Worm (Caenorhabditis elegans): ENCODE results near the gene wdr-54.

Gene wdr-54

ce11 chrX:864293-864731 lies 35.6 kb downstream of the wdr-54 start:
- TF ChIP-seq ama-1 (optimal IDR thresholded peaks at IDR 0.05) (no peak), ceh-13 (GFP tag; optimal IDR thresholded peaks at IDR 0.05) (no peak), tra-4 (tag; optimal IDR thresholded peaks at IDR 0.05) (no peak), pes-1 (GFP tag; IDR thresholded peaks at IDR 0.05) (no peak), hmg-4 (GFP tag; optimal IDR thresholded peaks at IDR 0.05) (no peak), scrt-1 (GFP tag; IDR thresholded peaks at IDR 0.05) (no peak), sea-1 (GFP tag; conservative IDR thresholded peaks at IDR 0.05) (no peak), B0310.2 (tag; optimal IDR thresholded peaks at IDR 0.05) (no peak), F13C5.2 (tag; optimal IDR thresholded peaks at IDR 0.05) (no peak), ets-7 (tag; optimal IDR thresholded peaks at IDR 0.05) (no peak), ceh-36 (tag; optimal IDR thresholded peaks at IDR 0.05) (no peak), tbx-37 (GFP tag; conservative IDR thresholded peaks at IDR 0.05) (no peak), hnd-1 (tag; optimal IDR thresholded peaks at IDR 0.05) (no peak)

ce11 chrX:865214-865613 lies 36.5 kb downstream of the wdr-54 start:
- TF ChIP-seq ets-7 (tag; optimal IDR thresholded peaks at IDR 0.05) (no peak), hmbx-1 (tag; optimal IDR thresholded peaks at IDR 0.05) (no peak), pes-1 (GFP tag; IDR thresholded peaks at IDR 0.05) (peak; percentile 62), aly-1 (tag; optimal IDR thresholded peaks at IDR 0.05) (no peak), ceh-36 (tag; optimal IDR thresholded peaks at IDR 0.05) (no peak), tra-4 (tag; optimal IDR thresholded peaks at IDR 0.05) (no peak), B0310.2 (tag; optimal IDR thresholded peaks at IDR 0.05) (no peak), flt-1 (GFP tag; IDR thresholded peaks at IDR 0.05) (no peak)

ce11 chrX:871020-871419 lies 42.3 kb downstream of the wdr-54 start, which contains the start of gene lgl-1:
Gene lgl-1 (minus strand): TSS chrX:871089.
- TF ChIP-seq tbx-11 (GFP tag; IDR thresholded peaks at IDR 0.05) (no peak), aly-1 (tag; optimal IDR thresholded peaks at IDR 0.05) (no peak), hmg-4 (GFP tag; optimal IDR thresholded peaks at IDR 0.05) (peak; percentile 90), hnd-1 (tag; optimal IDR thresholded peaks at IDR 0.05) (no peak), ceh-13 (GFP tag; optimal IDR thresholded peaks at IDR 0.05) (no peak), tra-4 (tag; optimal IDR thresholded peaks at IDR 0.05) (no peak), F13C5.2 (tag; optimal IDR thresholded peaks at IDR 0.05) (peak; percentile 45), scrt-1 (GFP tag; IDR thresholded peaks at IDR 0.05) (0 out of 2 replicates have a peak, but pooled peaks have one; percentile 41), ama-1 (optimal IDR thresholded peaks at IDR 0.05) (no peak), hmbx-1 (tag; optimal IDR thresholded peaks at IDR 0.05) (no peak), pes-1 (GFP tag; IDR thresholded peaks at IDR 0.05) (no peak), ets-7 (tag; optimal IDR thresholded peaks at IDR 0.05) (no peak), flt-1 (GFP tag; IDR thresholded peaks at IDR 0.05) (no peak), sea-1 (GFP tag; conservative IDR thresholded peaks at IDR 0.05) (no peak; the same call in 1 of the 2 replicates), tbx-37 (GFP tag; conservative IDR thresholded peaks at IDR 0.05) (no peak), ceh-36 (tag; optimal IDR thresholded peaks at IDR 0.05) (no peak), B0310.2 (tag; optimal IDR thresholded peaks at IDR 0.05) (no peak)

- TF ChIP-seq aly-1 (tag; optimal IDR thresholded peaks at IDR 0.05) (no peak), tbx-37 (GFP tag; conservative IDR thresholded peaks at IDR 0.05) (no peak), scrt-1 (GFP tag; IDR thresholded peaks at IDR 0.05) (no peak), flt-1 (GFP tag; IDR thresholded peaks at IDR 0.05) (no peak), pes-1 (GFP tag; IDR thresholded peaks at IDR 0.05) (no peak), ceh-36 (tag; optimal IDR thresholded peaks at IDR 0.05) (no peak), hmg-4 (GFP tag; optimal IDR thresholded peaks at IDR 0.05) (no peak), B0310.2 (tag; optimal IDR thresholded peaks at IDR 0.05) (no peak), tra-4 (tag; optimal IDR thresholded peaks at IDR 0.05) (no peak), F13C5.2 (tag; optimal IDR thresholded peaks at IDR 0.05) (no peak), ceh-13 (GFP tag; optimal IDR thresholded peaks at IDR 0.05) (no peak)
Measured at ce11 chrX:871957-872715, 43.4 kb downstream of the wdr-54 start, which contains the start of gene F56F10.1. Gene F56F10.1 (plus strand): TSS chrX:872603.

- TF ChIP-seq scrt-1 (GFP tag; IDR thresholded peaks at IDR 0.05) (no peak), hnd-1 (tag; optimal IDR thresholded peaks at IDR 0.05) (no peak), tbx-11 (GFP tag; IDR thresholded peaks at IDR 0.05) (no peak), ets-7 (tag; optimal IDR thresholded peaks at IDR 0.05) (no peak), ama-1 (optimal IDR thresholded peaks at IDR 0.05) (no peak)
Measured at ce11 chrX:873634-874033, 44.9 kb downstream of the wdr-54 start.

ce11 chrX:876935-877334 lies 48.2 kb downstream of the wdr-54 start, which contains the start of gene ZC13.1:
Gene ZC13.1 (plus strand): TSS chrX:877239.
- TF ChIP-seq F13C5.2 (tag; optimal IDR thresholded peaks at IDR 0.05): peak; percentile 54
- peak; percentile 62 for TF ChIP-seq hmg-4 (GFP tag; optimal IDR thresholded peaks at IDR 0.05)
- no peak for TF ChIP-seq sea-1 (GFP tag; conservative IDR thresholded peaks at IDR 0.05)
- TF ChIP-seq ama-1 (optimal IDR thresholded peaks at IDR 0.05): no peak
- TF ChIP-seq pes-1 (GFP tag; IDR thresholded peaks at IDR 0.05): no peak

ce11 chrX:880367-880766 lies 51.7 kb downstream of the wdr-54 start, which contains the start of gene ZC13.2:
Gene ZC13.2 (plus strand): TSS chrX:880667.
- TF ChIP-seq ama-1 (optimal IDR thresholded peaks at IDR 0.05) (no peak), ceh-13 (GFP tag; optimal IDR thresholded peaks at IDR 0.05) (no peak), ets-7 (tag; optimal IDR thresholded peaks at IDR 0.05) (no peak), F13C5.2 (tag; optimal IDR thresholded peaks at IDR 0.05) (no peak), flt-1 (GFP tag; IDR thresholded peaks at IDR 0.05) (no peak), hmbx-1 (tag; optimal IDR thresholded peaks at IDR 0.05) (no peak), scrt-1 (GFP tag; IDR thresholded peaks at IDR 0.05) (no peak), ceh-36 (tag; optimal IDR thresholded peaks at IDR 0.05) (no peak), pes-1 (GFP tag; IDR thresholded peaks at IDR 0.05) (no peak), B0310.2 (tag; optimal IDR thresholded peaks at IDR 0.05) (no peak), hmg-4 (GFP tag; optimal IDR thresholded peaks at IDR 0.05) (no peak), tbx-11 (GFP tag; IDR thresholded peaks at IDR 0.05) (no peak), aly-1 (tag; optimal IDR thresholded peaks at IDR 0.05) (no peak)
